Worm (Caenorhabditis elegans) whole organism, L2 larva: Measurements from ENCODE around the gene C49H3.6.

Experiments
- aly-2 ChIP-seq: fragments of 150-350 bp; optimal IDR thresholded peaks from 2 replicates; lab custom pipeline; 2014; ENCODE audit warnings: missing biosample characterization, missing genetic modification characterization
- ama-1 ChIP-seq: fragments of 150-350 bp; optimal IDR thresholded peaks from 2 replicates; lab custom pipeline; 2018; ENCODE audit warnings: inconsistent platforms
- ceh-82 ChIP-seq: fragments of 150-350 bp; optimal IDR thresholded peaks from 2 replicates; lab custom pipeline; 2014; ENCODE audit warnings: missing biosample characterization, missing genetic modification characterization
- lin-11 ChIP-seq: fragments of 150-350 bp; sonication (generic microtip); optimal IDR thresholded peaks from 2 replicates; lab custom pipeline; 2014; ENCODE audit warnings: missing biosample characterization, missing genetic modification characterization, inconsistent platforms, mixed read lengths
- lsy-2 ChIP-seq, 2 experiments: fragments of 150-350 bp in 1 of 2; sonication (generic microtip) in 1 of 2; optimal IDR thresholded peaks; 2 replicates each; lab custom pipeline; 2014 to 2017; ENCODE audit warnings: missing biosample characterization in 2 of 2, missing genetic modification characterization in 2 of 2
- nhr-77 ChIP-seq: fragments of 150-350 bp; optimal IDR thresholded peaks from 2 replicates; lab custom pipeline; 2014; ENCODE audit warnings: missing biosample characterization, missing genetic modification characterization
- skn-1 ChIP-seq: sonication (generic microtip); optimal IDR thresholded peaks from 2 replicates; lab custom pipeline; 2017; ENCODE audit warnings: missing biosample characterization, missing genetic modification characterization
- ztf-11 ChIP-seq: sonication (generic microtip); optimal IDR thresholded peaks from 2 replicates; lab custom pipeline; 2017; ENCODE audit warnings: missing biosample characterization, missing genetic modification characterization
- ztf-4 ChIP-seq: fragments of 150-350 bp; optimal IDR thresholded peaks from 2 replicates; lab custom pipeline; 2014; ENCODE audit warnings: missing biosample characterization, missing genetic modification characterization

ce11 chrIV:7955849-7956248, 52.3 kb downstream of the C49H3.6 start, which contains the start of gene ceh-19:
- TF ChIP-seq aly-2 = no peak
- no peak for TF ChIP-seq lin-11
- TF ChIP-seq lsy-2 (tag; optimal IDR thresholded peaks at IDR 0.05; lab: Kevin White, UChicago) = no peak
- TF ChIP-seq ama-1 (lab: Kevin White, UChicago) = no peak
- no peak for TF ChIP-seq nhr-77
- no peak for TF ChIP-seq skn-1
- no peak for TF ChIP-seq ceh-82 (tag; lab: Kevin White, UChicago)
- TF ChIP-seq ztf-4 (tag; lab: Kevin White, UChicago) = no peak
- TF ChIP-seq ztf-11 (tag; lab: Kevin White, UChicago) = no peak
